Fruit fly (Drosophila melanogaster): Measurements from ENCODE around the gene CG43059.

The CG43059 gene

dm6 chr3L:8308891-8309352 is 9.8 kb downstream of the CG43059 start, which contains the start of gene BI-1:
Gene BI-1 (minus strand): TSS chr3L:8308941.
- TF ChIP-seq CG9139 (GFP tag; optimal IDR thresholded peaks at IDR 0.05) (no peak), Sox14 (GFP tag; optimal IDR thresholded peaks at IDR 0.05) (peak; percentile 28), Hr39 (GFP tag; optimal IDR thresholded peaks at IDR 0.05) (no peak), CG6792 (GFP tag; optimal IDR thresholded peaks at IDR 0.05) (peak; percentile 37), Sox102F (GFP tag; optimal IDR thresholded peaks at IDR 0.05) (no peak), CG1621 (tag; optimal IDR thresholded peaks at IDR 0.05) (no peak), CG8119 (GFP tag; IDR thresholded peaks at IDR 0.05) (peak; percentile 22; the same call in 1 of the 3 replicates), CG10669 (GFP tag; optimal IDR thresholded peaks at IDR 0.05) (no peak), esn (GFP tag; optimal IDR thresholded peaks at IDR 0.05) (peak; percentile 75), dsx (GFP tag; optimal IDR thresholded peaks at IDR 0.05; ENCODE audit: poor library complexity, severe bottlenecking) (peak; percentile 67), fd85E (GFP tag; optimal IDR thresholded peaks at IDR 0.05) (peak; percentile 38), CG6808 (GFP tag; optimal IDR thresholded peaks at IDR 0.05) (peak; percentile 52), cyc (GFP tag; optimal IDR thresholded peaks at IDR 0.05) (peak; percentile 59), Lpt (GFP tag; optimal IDR thresholded peaks at IDR 0.05) (no peak), net (GFP tag; optimal IDR thresholded peaks at IDR 0.05) (no peak), Hr4 (GFP tag; optimal IDR thresholded peaks at IDR 0.05) (no peak), CG11762 (GFP tag; optimal IDR thresholded peaks at IDR 0.05; ENCODE audit: insufficient read depth) (peak; percentile 43), CG3032 (tag; optimal IDR thresholded peaks at IDR 0.05) (peak; percentile 66), Ets96B (tag; optimal IDR thresholded peaks at IDR 0.05) (peak; percentile 39), CG6854 (GFP tag; optimal IDR thresholded peaks at IDR 0.05) (no peak), dac (GFP tag; optimal IDR thresholded peaks at IDR 0.05) (no peak), Hr38 (GFP tag; optimal IDR thresholded peaks at IDR 0.05) (no peak), CG4318 (GFP tag; optimal IDR thresholded peaks at IDR 0.05) (no peak), ss (GFP tag; optimal IDR thresholded peaks at IDR 0.05) (no peak), Sox15 (GFP tag; optimal IDR thresholded peaks at IDR 0.05) (peak; percentile 19), svp (GFP tag) (no peak), salr (GFP tag; optimal IDR thresholded peaks at IDR 0.05) (no peak), CG7368 (GFP tag; optimal IDR thresholded peaks at IDR 0.05) (no peak), CG32006 (GFP tag; optimal IDR thresholded peaks at IDR 0.05) (no peak), CG31627 (GFP tag; optimal IDR thresholded peaks at IDR 0.05) (peak; percentile 22), CG6276 (GFP tag; optimal IDR thresholded peaks at IDR 0.05) (no peak), topi (GFP tag; optimal IDR thresholded peaks at IDR 0.05) (peak; percentile 75), spab (GFP tag; optimal IDR thresholded peaks at IDR 0.05) (no peak), Blimp-1 (GFP tag; optimal IDR thresholded peaks at IDR 0.05) (no peak), Met (GFP tag; optimal IDR thresholded peaks at IDR 0.05) (no peak), Eip78C (GFP tag) (peak; percentile 80), CG8319 (GFP tag; optimal IDR thresholded peaks at IDR 0.05) (peak; percentile 63), vri (GFP tag; optimal IDR thresholded peaks at IDR 0.05) (no peak), fd59A (GFP tag; optimal IDR thresholded peaks at IDR 0.05) (peak; percentile 16), CG15336 (GFP tag; IDR thresholded peaks at IDR 0.05) (no peak), Eip75B (GFP tag; optimal IDR thresholded peaks at IDR 0.05) (no peak), Smox (GFP tag; optimal IDR thresholded peaks at IDR 0.05) (no peak), eg (GFP tag; IDR thresholded peaks at IDR 0.05) (no peak), pdm3 (GFP tag; optimal IDR thresholded peaks at IDR 0.05) (no peak), Gug (GFP tag; IDR thresholded peaks at IDR 0.05) (no peak), acj6 (GFP tag; optimal IDR thresholded peaks at IDR 0.05) (no peak), Ets21C (GFP tag; optimal IDR thresholded peaks at IDR 0.05) (no peak), CG16779 (tag; optimal IDR thresholded peaks at IDR 0.05) (no peak), CG8632 (GFP tag; optimal IDR thresholded peaks at IDR 0.05) (peak; percentile 40), CG11902 (GFP tag; optimal IDR thresholded peaks at IDR 0.05) (no peak), CG11294 (GFP tag; IDR thresholded peaks at IDR 0.05) (no peak), Eip93F (GFP tag; optimal IDR thresholded peaks at IDR 0.05) (no peak), CG34406 (GFP tag; optimal IDR thresholded peaks at IDR 0.05) (no peak)

Data from whole organism, prepupa.